Worm (Caenorhabditis elegans) whole organism, L1 larva: ENCODE data around the gene C45G9.10.

Experiments used
- C04F5.9 ChIP-seq: sonication (generic microtip); optimal IDR thresholded peaks from 2 replicates; lab custom pipeline; 2016; ENCODE audit warnings: missing genetic modification characterization, missing compliant biosample characterization
- C34B4.2 ChIP-seq: sonication (generic microtip); optimal IDR thresholded peaks from 2 replicates; lab custom pipeline; 2017; ENCODE audit warnings: mild to moderate bottlenecking, missing genetic modification characterization, missing compliant biosample characterization
- F16B12.6 ChIP-seq: fragments of 150-350 bp; optimal IDR thresholded peaks from 2 replicates; lab custom pipeline; 2014; ENCODE audit warnings: missing biosample characterization, missing genetic modification characterization
- aha-1 ChIP-seq: fragments of 150-350 bp; optimal IDR thresholded peaks from 2 replicates; lab custom pipeline; 2014; ENCODE audit warnings: missing biosample characterization, missing genetic modification characterization
- alr-1 ChIP-seq: fragments of 200-800 bp; sonication (Bioruptor generic); optimal IDR thresholded peaks from 2 replicates; lab custom pipeline; 2018; ENCODE audit warnings: borderline replicate concordance, mild to moderate bottlenecking, missing genetic modification characterization, missing compliant biosample characterization
- ceh-63 ChIP-seq: fragments of 200-800 bp; sonication (Bioruptor generic); optimal IDR thresholded peaks from 2 replicates; lab custom pipeline; 2018; ENCODE audit warnings: mild to moderate bottlenecking, missing genetic modification characterization, missing compliant biosample characterization
- ceh-8 ChIP-seq: fragments of 200-800 bp; sonication (Bioruptor generic); optimal IDR thresholded peaks from 2 replicates; lab custom pipeline; 2018; ENCODE audit warnings: mild to moderate bottlenecking, missing genetic modification characterization, moderate library complexity, missing compliant biosample characterization
- ceh-82 ChIP-seq, 3 experiments: fragments of 150-350 bp in 1 of 3; sonication (generic microtip) in 2 of 3; optimal IDR thresholded peaks; 2 replicates each; lab custom pipeline; 2014 to 2017; ENCODE audit warnings: missing biosample characterization in 3 of 3, missing genetic modification characterization in 3 of 3
- ceh-90 ChIP-seq: sonication (generic microtip); optimal IDR thresholded peaks from 2 replicates; lab custom pipeline; 2016; ENCODE audit warnings: missing genetic modification characterization, missing compliant biosample characterization
- ces-1 ChIP-seq: fragments of 150-350 bp; optimal IDR thresholded peaks from 2 replicates; lab custom pipeline; 2014; ENCODE audit warnings: missing biosample characterization, missing genetic modification reagents, missing genetic modification characterization
- dpl-1 ChIP-seq, 3 experiments: fragments of 150-350 bp in 2 of 3; sonication (generic microtip) in 1 of 3; optimal IDR thresholded peaks; 2 replicates each; lab custom pipeline; 2014 to 2017; ENCODE audit warnings: missing biosample characterization in 3 of 3, missing genetic modification characterization in 3 of 3, missing genetic modification reagents in 3 of 3
- efl-3 ChIP-seq: fragments of 200-800 bp; sonication (Bioruptor generic); optimal IDR thresholded peaks from 2 replicates; lab custom pipeline; 2018; ENCODE audit warnings: mild to moderate bottlenecking, missing genetic modification characterization, missing compliant biosample characterization
- egl-13 ChIP-seq: sonication (generic microtip); optimal IDR thresholded peaks from 2 replicates; lab custom pipeline; 2016; ENCODE audit warnings: missing genotype, missing genetic modification reagents, missing genetic modification characterization, missing compliant biosample characterization
- egl-27 ChIP-seq, 2 experiments: fragments of 150-350 bp in 1 of 2; sonication (generic microtip); optimal IDR thresholded peaks; 3 replicates each; lab custom pipeline; 2017 to 2018; ENCODE audit warnings: missing biosample characterization in 2 of 2, missing genetic modification characterization in 2 of 2, missing genetic modification reagents in 2 of 2
- elt-2 ChIP-seq: sonication (generic microtip); optimal IDR thresholded peaks from 2 replicates; lab custom pipeline; 2016; ENCODE audit warnings: missing genetic modification characterization, mild to moderate bottlenecking, inconsistent platforms, missing compliant biosample characterization, missing genetic modification reagents
- fkh-4 ChIP-seq: sonication (generic microtip); optimal IDR thresholded peaks from 2 replicates; lab custom pipeline; 2016; ENCODE audit warnings: missing compliant biosample characterization, missing genetic modification characterization, borderline replicate concordance
- grh-1 ChIP-seq: fragments of 200-800 bp; sonication (Bioruptor generic); IDR thresholded peaks from 2 replicates; pipeline ENCODE4 v1.3.6; 2022; ENCODE audit warnings: missing genetic modification reagents, missing genetic modification characterization, missing compliant biosample characterization
- hlh-17 ChIP-seq: fragments of 200-800 bp; sonication (Bioruptor generic); optimal IDR thresholded peaks from 2 replicates; lab custom pipeline; 2018; ENCODE audit warnings: missing genetic modification characterization, mild to moderate bottlenecking, missing compliant biosample characterization, moderate library complexity, borderline replicate concordance
- hlh-4 ChIP-seq: sonication (generic microtip); optimal IDR thresholded peaks from 2 replicates; lab custom pipeline; 2016; ENCODE audit warnings: mild to moderate bottlenecking, missing genetic modification characterization, missing compliant biosample characterization
- hpl-2 ChIP-seq: fragments of 150-350 bp; optimal IDR thresholded peaks from 2 replicates; lab custom pipeline; 2014; ENCODE audit warnings: missing biosample characterization, missing genetic modification reagents, missing genetic modification characterization
- irx-1 ChIP-seq: sonication (generic microtip); optimal IDR thresholded peaks from 2 replicates; lab custom pipeline; 2016; ENCODE audit warnings: missing genetic modification characterization, missing compliant biosample characterization
- jun-1 ChIP-seq: fragments of 150-350 bp; optimal IDR thresholded peaks from 2 replicates; lab custom pipeline; 2014; ENCODE audit warnings: missing biosample characterization, missing genetic modification reagents, missing genetic modification characterization
- lin-13 ChIP-seq: fragments of 150-350 bp; optimal IDR thresholded peaks from 2 replicates; lab custom pipeline; 2014; ENCODE audit warnings: missing biosample characterization, missing genetic modification reagents, missing genetic modification characterization
- lin-14 ChIP-seq: fragments of 200-800 bp; sonication (Bioruptor generic); optimal IDR thresholded peaks from 2 replicates; lab custom pipeline; 2018; ENCODE audit warnings: mild to moderate bottlenecking, missing genetic modification characterization, moderate library complexity, missing compliant biosample characterization
- lin-35 ChIP-seq, 2 experiments: fragments of 150-350 bp; optimal IDR thresholded peaks; 2 replicates each; lab custom pipeline; 2014; ENCODE audit warnings: missing biosample characterization in 2 of 2, missing genetic modification characterization in 2 of 2, missing genetic modification reagents in 2 of 2
- lin-39 ChIP-seq: fragments of 150-350 bp; optimal IDR thresholded peaks from 2 replicates; lab custom pipeline; 2014; ENCODE audit warnings: missing biosample characterization, missing genetic modification reagents, missing genetic modification characterization
- lsy-2 ChIP-seq, 2 experiments: fragments of 150-350 bp; optimal IDR thresholded peaks; 2 replicates each; lab custom pipeline; 2014; ENCODE audit warnings: missing biosample characterization in 2 of 2, missing genetic modification characterization in 2 of 2
- mep-1 ChIP-seq: fragments of 150-350 bp; optimal IDR thresholded peaks from 2 replicates; lab custom pipeline; 2014; ENCODE audit warnings: missing biosample characterization, missing genetic modification characterization
- nhr-11 ChIP-seq: fragments of 150-350 bp; optimal IDR thresholded peaks from 2 replicates; lab custom pipeline; 2014; ENCODE audit warnings: missing biosample characterization, missing genetic modification characterization
- nhr-12 ChIP-seq: sonication (generic microtip); optimal IDR thresholded peaks from 2 replicates; lab custom pipeline; 2017; ENCODE audit warnings: missing biosample characterization, missing genetic modification characterization
- nhr-19 ChIP-seq: fragments of 200-800 bp; sonication (Bioruptor generic); conservative IDR thresholded peaks from 2 replicates; pipeline ENCODE4 v1.3.6; 2022; ENCODE audit warnings: missing genetic modification characterization, missing compliant biosample characterization
- nhr-237 ChIP-seq: fragments of 150-350 bp; optimal IDR thresholded peaks from 2 replicates; lab custom pipeline; 2014; ENCODE audit warnings: missing biosample characterization, missing genetic modification characterization
- nhr-28 ChIP-seq: fragments of 150-350 bp; optimal IDR thresholded peaks from 2 replicates; lab custom pipeline; 2014; ENCODE audit warnings: missing biosample characterization, missing genetic modification characterization
- nhr-47 ChIP-seq: sonication (generic microtip); optimal IDR thresholded peaks from 2 replicates; lab custom pipeline; 2016; ENCODE audit warnings: mild to moderate bottlenecking, missing genetic modification characterization, moderate library complexity, missing compliant biosample characterization
- nhr-71 ChIP-seq: sonication (generic microtip); optimal IDR thresholded peaks from 2 replicates; lab custom pipeline; 2016; ENCODE audit warnings: mild to moderate bottlenecking, missing genetic modification characterization, moderate library complexity, missing compliant biosample characterization
- nhr-76 ChIP-seq: sonication (generic microtip); optimal IDR thresholded peaks from 2 replicates; lab custom pipeline; 2017; ENCODE audit warnings: missing biosample characterization, missing genetic modification characterization
- nhr-77 ChIP-seq: fragments of 150-350 bp; optimal IDR thresholded peaks from 2 replicates; lab custom pipeline; 2014; ENCODE audit warnings: missing biosample characterization, missing genetic modification characterization
- nhr-85 ChIP-seq: sonication (generic microtip); peaks from one replicate; lab custom pipeline; 2016; ENCODE audit warnings: missing genetic modification characterization, inconsistent platforms, missing compliant biosample characterization
- nhr-90 ChIP-seq: sonication (generic microtip); optimal IDR thresholded peaks from 2 replicates; lab custom pipeline; 2016; ENCODE audit warnings: mild to moderate bottlenecking, missing genetic modification characterization, missing compliant biosample characterization; ENCODE audit not compliant: poor library complexity
- pag-3 ChIP-seq: sonication (generic microtip); optimal IDR thresholded peaks from 2 replicates; lab custom pipeline; 2017; ENCODE audit warnings: missing genetic modification characterization, mild to moderate bottlenecking, missing compliant biosample characterization, antibody characterized with exemption, borderline replicate concordance; ENCODE audit not compliant: insufficient read depth
- pax-3 ChIP-seq: fragments of 200-800 bp; sonication (Bioruptor generic); optimal IDR thresholded peaks from 2 replicates; lab custom pipeline; 2018; ENCODE audit warnings: mild to moderate bottlenecking, missing genetic modification characterization, moderate library complexity, missing compliant biosample characterization
- pqm-1 ChIP-seq: sonication (generic microtip); optimal IDR thresholded peaks from 3 replicates; lab custom pipeline; 2017; ENCODE audit warnings: missing biosample characterization, missing genetic modification characterization
- snu-23 ChIP-seq: sonication (generic microtip); optimal IDR thresholded peaks from 2 replicates; lab custom pipeline; 2016; ENCODE audit warnings: missing genetic modification characterization, missing compliant biosample characterization
- sox-4 ChIP-seq: sonication (generic microtip); optimal IDR thresholded peaks from 2 replicates; lab custom pipeline; 2016; ENCODE audit warnings: missing genetic modification characterization, missing compliant biosample characterization
- sptf-1 ChIP-seq: fragments of 150-350 bp; optimal IDR thresholded peaks from 2 replicates; lab custom pipeline; 2014; ENCODE audit warnings: missing biosample characterization, missing genetic modification characterization
- sup-37 ChIP-seq: fragments of 200-800 bp; sonication (Bioruptor generic); optimal IDR thresholded peaks from 2 replicates; lab custom pipeline; 2018; ENCODE audit warnings: mild to moderate bottlenecking, missing genetic modification characterization, missing compliant biosample characterization
- tbx-2 ChIP-seq: sonication (generic microtip); optimal IDR thresholded peaks from 2 replicates; lab custom pipeline; 2016; ENCODE audit warnings: missing genetic modification characterization, missing compliant biosample characterization
- unc-130 ChIP-seq: fragments of 150-350 bp; optimal IDR thresholded peaks from 2 replicates; lab custom pipeline; 2017; ENCODE audit warnings: missing biosample characterization, missing genetic modification characterization, inconsistent platforms
- unc-98 ChIP-seq: fragments of 200-800 bp; sonication (Bioruptor generic); IDR thresholded peaks from 2 replicates; pipeline ENCODE4 v1.3.6; 2022; ENCODE audit warnings: missing genetic modification characterization, missing compliant biosample characterization
- vab-15 ChIP-seq: sonication (generic microtip); optimal IDR thresholded peaks from 2 replicates; lab custom pipeline; 2017; ENCODE audit warnings: missing genotype, mild to moderate bottlenecking, missing genetic modification characterization, missing compliant biosample characterization
- zag-1 ChIP-seq: fragments of 150-350 bp; optimal IDR thresholded peaks from 2 replicates; lab custom pipeline; 2014; ENCODE audit warnings: missing biosample characterization, missing genetic modification characterization
- zip-4 ChIP-seq: fragments of 200-800 bp; sonication (Bioruptor generic); optimal IDR thresholded peaks from 2 replicates; lab custom pipeline; 2018; ENCODE audit warnings: mild to moderate bottlenecking, missing genetic modification characterization, moderate library complexity, missing compliant biosample characterization

The C45G9.10 gene

DNA sequence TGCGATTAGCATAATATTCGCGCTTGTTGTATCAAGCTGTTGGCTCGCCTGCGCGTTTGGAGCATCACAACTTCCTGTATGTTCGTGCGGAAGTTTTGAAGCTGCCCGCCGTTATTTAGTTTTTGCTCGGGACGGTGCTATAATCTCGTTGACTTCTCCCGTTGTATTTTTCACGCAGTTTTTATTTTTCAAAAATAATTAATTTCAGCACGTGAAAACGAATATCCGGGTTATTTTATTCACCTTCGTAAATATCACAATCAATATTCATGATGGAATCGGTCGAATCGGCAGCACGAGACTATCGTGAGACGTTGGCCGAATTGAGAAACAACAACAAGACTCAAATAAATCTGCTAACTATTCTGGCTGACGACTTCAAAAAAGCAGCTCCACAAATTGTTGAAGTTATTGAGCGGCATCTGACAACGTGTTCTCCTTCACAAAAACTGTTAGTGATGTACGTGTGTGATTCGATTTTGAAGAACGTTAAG, 36.5 kb downstream of the C45G9.10 start:
- TF ChIP-seq egl-13 (tag; lab: Kevin White, UChicago) (no peak), ceh-82 (tag; optimal IDR thresholded peaks at IDR 0.05; lab: Kevin White, UChicago) (no peak), pag-3 (tag; lab: Kevin White, UChicago) (no peak), mep-1 (peak; percentile 49), ces-1 (GFP tag; lab: Kevin White, UChicago) (no peak), unc-98 (no peak), nhr-90 (tag; lab: Kevin White, UChicago) (peak; percentile 39), jun-1 (tag; lab: Kevin White, UChicago) (no peak), lin-35 (GFP tag; optimal IDR thresholded peaks at IDR 0.05; lab: Kevin White, UChicago) (peak in 1 of 2 experiments; percentile 42), elt-2 (tag; lab: Kevin White, UChicago) (peak; percentile 34), ceh-8 (GFP tag; lab: Kevin White, UChicago) (no peak), vab-15 (tag; lab: Kevin White, UChicago) (peak; percentile 3), nhr-237 (tag; lab: Kevin White, UChicago) (no peak), sox-4 (tag; lab: Kevin White, UChicago) (peak; percentile 22), sptf-1 (no peak), egl-27 (tag; optimal IDR thresholded peaks at IDR 0.05; lab: Kevin White, UChicago) (no peak), tbx-2 (tag; lab: Kevin White, UChicago) (peak; percentile 1), pax-3 (tag; lab: Kevin White, UChicago) (peak; percentile 32), lin-13 (GFP tag; lab: Kevin White, UChicago) (no peak), efl-3 (GFP tag; lab: Kevin White, UChicago) (no peak), lsy-2 (tag; optimal IDR thresholded peaks at IDR 0.05; lab: Kevin White, UChicago) (peak; percentile 42 to 45), nhr-28 (tag; lab: Kevin White, UChicago) (no peak), C34B4.2 (tag; lab: Kevin White, UChicago) (no peak), lin-39 (tag; lab: Kevin White, UChicago) (no peak), zag-1 (tag; lab: Kevin White, UChicago) (no peak), F16B12.6 (no peak), hpl-2 (no peak), grh-1 (GFP tag; lab: Robert Waterston, UW) (peak; percentile 36; the same call in 1 of the 2 replicates), unc-130 (tag; lab: Kevin White, UChicago) (no peak), alr-1 (tag; lab: Kevin White, UChicago) (no peak), nhr-11 (tag; lab: Kevin White, UChicago) (no peak), nhr-71 (tag; lab: Kevin White, UChicago) (peak; percentile 72), pqm-1 (tag; lab: Kevin White, UChicago) (no peak), nhr-47 (tag; lab: Kevin White, UChicago) (peak; percentile 48), hlh-17 (GFP tag; lab: Kevin White, UChicago) (no peak), aha-1 (no peak), irx-1 (tag; lab: Kevin White, UChicago) (no peak), nhr-85 (peak; percentile 66), ceh-90 (no peak), nhr-76 (tag; lab: Kevin White, UChicago) (no peak), lin-14 (GFP tag; lab: Kevin White, UChicago) (no peak), nhr-77 (tag; lab: Kevin White, UChicago) (no peak), C04F5.9 (tag; lab: Kevin White, UChicago) (no peak), nhr-12 (tag; lab: Kevin White, UChicago) (no peak), snu-23 (GFP tag; lab: Kevin White, UChicago) (no peak), ceh-63 (GFP tag; lab: Kevin White, UChicago) (no peak), zip-4 (GFP tag; lab: Kevin White, UChicago) (peak; percentile 31), fkh-4 (tag; lab: Kevin White, UChicago) (no peak), sup-37 (GFP tag; lab: Kevin White, UChicago) (no peak), nhr-19 (peak; percentile 32), hlh-4 (tag; lab: Kevin White, UChicago) (no peak), dpl-1 (GFP tag; optimal IDR thresholded peaks at IDR 0.05; lab: Kevin White, UChicago) (peak in 2 of 3 experiments; percentile 3 to 9)
